Worm (Caenorhabditis elegans): ENCODE measurements around the gene srx-85.

DNA sequence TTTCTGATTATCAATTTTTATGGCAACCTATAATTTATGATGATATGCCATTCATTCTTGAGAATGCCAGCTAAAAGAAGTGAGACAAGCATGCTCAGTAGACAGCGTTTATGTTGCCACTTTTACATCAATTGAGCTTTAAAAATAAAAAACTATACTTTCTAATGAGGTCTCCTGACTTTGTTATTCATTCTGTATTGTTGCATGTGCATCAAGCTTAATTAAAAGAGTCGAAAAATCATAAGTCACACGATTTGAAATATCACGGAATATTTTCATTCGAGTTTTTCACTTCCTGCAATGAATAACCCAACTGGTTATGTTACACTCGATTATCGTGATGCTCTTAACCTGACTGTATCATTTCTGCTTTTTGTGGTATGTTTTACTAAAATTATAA is 10.2 kb downstream of the srx-85 start, which contains the start of gene srx-86:
- TF ChIP-seq scrt-1 (GFP tag; IDR thresholded peaks at IDR 0.05) (no peak), sea-1 (GFP tag; conservative IDR thresholded peaks at IDR 0.05) (no peak), ama-1 (optimal IDR thresholded peaks at IDR 0.05) (no peak), tbx-11 (GFP tag; IDR thresholded peaks at IDR 0.05) (no peak), tbx-37 (GFP tag; conservative IDR thresholded peaks at IDR 0.05) (no peak), ets-7 (tag; optimal IDR thresholded peaks at IDR 0.05) (no peak), flt-1 (GFP tag; IDR thresholded peaks at IDR 0.05) (no peak), B0310.2 (tag; optimal IDR thresholded peaks at IDR 0.05) (no peak), hmg-4 (GFP tag; optimal IDR thresholded peaks at IDR 0.05) (no peak), F13C5.2 (tag; optimal IDR thresholded peaks at IDR 0.05) (no peak)

All from whole organism, early embryonic.